Fruit fly (Drosophila melanogaster): Measurements from ENCODE around the gene CG9098.

Gene CG9098

DNA sequence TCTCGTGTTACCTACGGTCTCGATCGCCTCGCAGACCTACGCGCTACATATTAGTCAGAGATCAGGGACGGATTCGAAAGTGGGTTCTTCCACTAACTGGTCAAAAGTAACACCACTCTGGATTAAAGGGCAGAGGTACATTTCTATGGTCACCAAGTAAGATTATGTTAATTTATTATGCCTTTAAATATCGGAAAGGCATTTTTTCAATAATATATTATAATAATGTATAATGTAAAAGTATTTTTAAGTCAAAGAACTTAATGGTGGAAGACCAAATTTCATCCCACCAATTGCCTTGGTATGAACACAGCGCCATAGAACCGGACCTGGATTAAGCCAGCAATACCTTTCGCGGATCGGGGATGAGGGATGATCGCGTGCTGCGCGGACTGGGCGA lies 10.7 kb upstream of the CG9098 start:
- no peak for TF ChIP-seq HLH3B (GFP tag; IDR thresholded peaks at IDR 0.05)
- TF ChIP-seq CG17359 (tag; optimal IDR thresholded peaks at IDR 0.05) = peak; percentile 18
- TF ChIP-seq CG6254 (GFP tag; optimal IDR thresholded peaks at IDR 0.05) = peak; percentile 1
- peak; percentile 6 for TF ChIP-seq CG8359 (GFP tag; optimal IDR thresholded peaks at IDR 0.05; ENCODE audit: borderline replicate concordance)
- no peak for TF ChIP-seq tgo (GFP tag; IDR thresholded peaks at IDR 0.05)
- TF ChIP-seq CG2712 (tag; optimal IDR thresholded peaks at IDR 0.05) = peak; percentile 70
- 0 out of 3 replicates have a peak, but pooled peaks have one; percentile 9 for TF ChIP-seq dysf (GFP tag; IDR thresholded peaks at IDR 0.05)
- TF ChIP-seq CG18262 (tag; optimal IDR thresholded peaks at IDR 0.05) = peak; percentile 71
- no peak for TF ChIP-seq NK7.1 (GFP tag; optimal IDR thresholded peaks at IDR 0.05)
- TF ChIP-seq zen (tag; optimal IDR thresholded peaks at IDR 0.05) = peak; percentile 16
- no peak for TF ChIP-seq Deaf1 (tag; optimal IDR thresholded peaks at IDR 0.05)
- no peak for TF ChIP-seq jing (GFP tag; optimal IDR thresholded peaks at IDR 0.05)
- TF ChIP-seq CG15601 (tag; optimal IDR thresholded peaks at IDR 0.05) = peak; percentile 17
- no peak for TF ChIP-seq Fer2 (tag; optimal IDR thresholded peaks at IDR 0.05)
- no peak for TF ChIP-seq Hmx (GFP tag; optimal IDR thresholded peaks at IDR 0.05)
- no peak for TF ChIP-seq Med (GFP tag)
- TF ChIP-seq CHES-1-like (GFP tag; optimal IDR thresholded peaks at IDR 0.05) = no peak
- no peak for TF ChIP-seq CG7745 (tag; optimal IDR thresholded peaks at IDR 0.05)
- no peak for TF ChIP-seq D (optimal IDR thresholded peaks at IDR 0.05)
- TF ChIP-seq D (GFP tag; optimal IDR thresholded peaks at IDR 0.05) = peak; percentile 10
- no peak for TF ChIP-seq amos (GFP tag; IDR thresholded peaks at IDR 0.05; ENCODE audit: partially characterized antibody)
- no peak for TF ChIP-seq repo (GFP tag; optimal IDR thresholded peaks at IDR 0.05)
- TF ChIP-seq HLHmδ (GFP tag; optimal IDR thresholded peaks at IDR 0.05) = no peak
- no peak for TF ChIP-seq prd (optimal IDR thresholded peaks at IDR 0.05)
- TF ChIP-seq prd (GFP tag; IDR thresholded peaks at IDR 0.05) = peak; percentile 30; the same call in 1 of the 3 replicates
- TF ChIP-seq Lhr (GFP tag; optimal IDR thresholded peaks at IDR 0.05) = no peak
- no peak for TF ChIP-seq CG11504 (tag; optimal IDR thresholded peaks at IDR 0.05)
- TF ChIP-seq trh (GFP tag; optimal IDR thresholded peaks at IDR 0.05) = no peak
- peak; percentile 47; the same call in 1 of the 2 replicates for TF ChIP-seq CG31441 (GFP tag; IDR thresholded peaks at IDR 0.05)
- TF ChIP-seq dmrt11E (tag; optimal IDR thresholded peaks at IDR 0.05) = peak; percentile 13
- TF ChIP-seq CG10979 (tag; optimal IDR thresholded peaks at IDR 0.05) = peak; percentile 47
- TF ChIP-seq ken (GFP tag; IDR thresholded peaks at IDR 0.05) = no peak
- TF ChIP-seq CG15696 (tag; optimal IDR thresholded peaks at IDR 0.05) = peak; percentile 65
- TF ChIP-seq Bteb2 (GFP tag; optimal IDR thresholded peaks at IDR 0.05) = no peak
- TF ChIP-seq CG6272 (GFP tag; IDR thresholded peaks at IDR 0.05) = no peak
- no peak for TF ChIP-seq Ets65A (GFP tag)
- TF ChIP-seq eve (GFP tag; optimal IDR thresholded peaks at IDR 0.05) = no peak
- TF ChIP-seq jigr1 (GFP tag; IDR thresholded peaks at IDR 0.05) = no peak
- TF ChIP-seq CG4404 (GFP tag; IDR thresholded peaks at IDR 0.05) = peak; percentile 68
- TF ChIP-seq CG7357 (GFP tag; IDR thresholded peaks at IDR 0.05) = no peak
- TF ChIP-seq dmrt99B (tag; optimal IDR thresholded peaks at IDR 0.05) = peak; percentile 29
- 0 out of 2 replicates have a peak, but pooled peaks have one; percentile 27 for TF ChIP-seq sisA (GFP tag; IDR thresholded peaks at IDR 0.05)
- no peak for TF ChIP-seq pnt (GFP tag; optimal IDR thresholded peaks at IDR 0.05)
- TF ChIP-seq CG9727 (GFP tag; optimal IDR thresholded peaks at IDR 0.05) = peak; percentile 52
- peak; percentile 33; the same call in 1 of the 3 replicates for TF ChIP-seq croc (GFP tag; conservative IDR thresholded peaks at IDR 0.05)
- no peak for TF ChIP-seq Drgx (GFP tag; IDR thresholded peaks at IDR 0.05)
- TF ChIP-seq Dfd (GFP tag; optimal IDR thresholded peaks at IDR 0.05) = no peak
- TF ChIP-seq fd96Cb (tag; optimal IDR thresholded peaks at IDR 0.05) = peak; percentile 23
- 0 out of 2 replicates have a peak, but pooled peaks have one; percentile 24 for TF ChIP-seq CG6689 (GFP tag; IDR thresholded peaks at IDR 0.05)
- no peak for TF ChIP-seq Antp (GFP tag; optimal IDR thresholded peaks at IDR 0.05)
- no peak for TF ChIP-seq Meics (GFP tag; optimal IDR thresholded peaks at IDR 0.05)
- TF ChIP-seq E2f1 (GFP tag; IDR thresholded peaks at IDR 0.05) = no peak

All from whole organism, embryonic.